Fruit fly (Drosophila melanogaster): ENCODE data around the gene Stim.

DNA sequence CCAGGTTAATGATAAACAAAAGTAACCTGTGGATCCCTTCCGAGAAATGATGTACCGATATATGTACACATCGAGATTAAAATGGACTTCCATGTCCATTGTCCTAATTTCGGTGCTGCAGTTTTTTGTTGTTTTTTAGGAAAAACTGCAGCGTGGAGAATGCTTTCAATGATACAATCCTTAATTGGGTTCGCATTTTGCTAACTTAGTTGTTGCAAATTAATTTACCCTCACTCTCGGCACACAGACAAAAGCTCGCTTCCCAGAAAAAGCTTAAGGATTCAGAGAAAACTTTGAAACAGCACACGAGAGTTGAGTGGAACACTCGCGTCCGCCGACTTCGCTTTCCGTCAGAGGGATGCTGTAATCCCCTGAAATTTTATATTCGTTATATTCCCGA is 29.7 kb downstream of the Stim start, which contains the start of gene Lrp4:
- TF ChIP-seq CG12768 (GFP tag; optimal IDR thresholded peaks at IDR 0.05) (no peak), toe (GFP tag; optimal IDR thresholded peaks at IDR 0.05) (no peak), Hr96 (GFP tag; optimal IDR thresholded peaks at IDR 0.05) (no peak), ovo (GFP tag; optimal IDR thresholded peaks at IDR 0.05) (no peak), CG1620 (GFP tag; optimal IDR thresholded peaks at IDR 0.05) (no peak), CG7101 (tag; optimal IDR thresholded peaks at IDR 0.05) (no peak), kay (GFP tag; ENCODE audit: borderline replicate concordance) (no peak), Crg-1 (GFP tag; optimal IDR thresholded peaks at IDR 0.05) (no peak), CG11617 (GFP tag; optimal IDR thresholded peaks at IDR 0.05) (no peak), CG14711 (tag; optimal IDR thresholded peaks at IDR 0.05) (no peak), CG7045 (GFP tag; optimal IDR thresholded peaks at IDR 0.05) (no peak), tj (GFP tag; optimal IDR thresholded peaks at IDR 0.05) (no peak), Clk (GFP tag; optimal IDR thresholded peaks at IDR 0.05) (no peak)

Measured in whole organism, adult.